Fruit fly (Drosophila melanogaster) S2 (cell line): Measurements from ENCODE around the gene Adsl.
A peak's percentile ranks its signal among the peaks of the same experiment; 100 is the strongest.

ENCODE experiments used
- CG8478 ChIP-seq: fragments of >200 bp; optimal IDR thresholded peaks from 2 replicates; lab custom pipeline; 2018
- CTCF ChIP-seq, 2 experiments: fragments of >200 bp; optimal IDR thresholded peaks; 2 replicates each; lab custom pipeline; 2018

Gene Adsl

DNA sequence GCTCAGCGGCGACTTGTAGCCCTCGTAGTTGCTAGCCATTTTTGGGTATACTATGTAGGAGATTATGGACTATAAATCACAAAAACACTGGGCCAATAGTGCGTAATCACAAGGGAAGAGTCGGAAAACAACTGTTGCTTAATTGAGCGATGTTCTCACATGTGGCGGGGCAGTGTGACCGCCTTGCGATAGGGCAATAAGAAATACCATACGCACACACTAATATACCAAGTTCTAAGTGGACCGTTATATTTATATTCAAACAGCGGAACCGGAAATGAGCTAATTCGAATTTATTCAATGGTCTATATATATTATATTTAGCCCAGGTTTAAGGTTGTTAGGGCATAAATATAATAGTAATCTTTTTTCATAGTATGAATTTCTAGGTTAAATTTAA, at the start of gene Adsl:
Gene Adsl (minus strand): TSS at position 165 of the 400 bp plus-strand sequence.
- TF ChIP-seq CTCF (optimal IDR thresholded peaks at IDR 0.05; lab: Kevin White, UChicago) (no peak), CG8478 (lab: Kevin White, UChicago) (no peak)

DNA sequence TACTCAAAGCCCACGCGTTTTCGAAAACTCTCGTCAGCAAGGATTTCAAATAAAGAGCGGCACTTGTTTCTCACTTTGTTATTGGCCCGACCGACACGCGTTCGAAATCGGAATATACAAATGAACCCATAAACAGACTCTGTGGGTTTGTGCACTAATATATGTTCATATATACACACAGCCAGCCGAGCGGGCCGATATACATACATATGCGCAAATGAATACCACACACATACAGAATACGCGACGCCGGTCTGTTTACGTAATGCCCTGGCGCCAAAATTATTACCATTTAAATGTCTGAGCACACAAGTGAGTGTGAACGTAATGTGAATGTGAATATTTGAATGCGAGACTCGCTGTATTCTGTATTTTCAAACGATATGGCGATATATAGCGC, 46.8 kb upstream of the Adsl start:
- TF ChIP-seq CG8478 (lab: Kevin White, UChicago) (no peak), CTCF (optimal IDR thresholded peaks at IDR 0.05; lab: Kevin White, UChicago) (no peak)

DNA sequence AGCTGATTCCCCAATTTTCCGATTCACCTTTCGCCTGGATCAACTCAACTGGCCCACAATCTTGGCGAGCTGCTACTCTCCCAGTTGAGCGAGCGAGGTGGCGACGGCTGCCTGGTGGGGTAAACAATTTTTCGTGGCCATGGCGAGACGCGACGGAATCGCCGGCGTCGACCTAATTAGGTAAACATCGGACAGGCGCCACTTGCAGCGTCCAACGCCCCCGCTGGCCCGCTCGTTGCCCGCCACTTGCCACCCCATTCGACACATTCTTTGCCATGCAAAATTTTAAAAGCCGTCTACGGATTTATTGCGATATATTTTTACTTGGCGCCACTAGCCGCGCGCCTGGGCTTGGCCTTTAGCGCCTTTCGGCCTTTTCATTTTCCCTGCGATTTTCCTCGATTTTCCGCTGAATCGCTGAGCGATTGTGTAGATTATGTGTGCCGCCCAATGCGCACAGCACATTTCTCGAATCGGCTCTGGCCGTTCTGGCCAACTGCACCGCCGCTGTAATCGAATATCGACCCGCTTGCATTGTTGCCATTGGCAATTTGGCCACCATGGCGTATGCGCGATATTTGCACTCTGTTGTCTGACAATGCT, 46.0 kb upstream of the Adsl start:
- TF ChIP-seq CG8478 (lab: Kevin White, UChicago): no peak
- TF ChIP-seq CTCF (optimal IDR thresholded peaks at IDR 0.05; lab: Kevin White, UChicago): no peak

DNA sequence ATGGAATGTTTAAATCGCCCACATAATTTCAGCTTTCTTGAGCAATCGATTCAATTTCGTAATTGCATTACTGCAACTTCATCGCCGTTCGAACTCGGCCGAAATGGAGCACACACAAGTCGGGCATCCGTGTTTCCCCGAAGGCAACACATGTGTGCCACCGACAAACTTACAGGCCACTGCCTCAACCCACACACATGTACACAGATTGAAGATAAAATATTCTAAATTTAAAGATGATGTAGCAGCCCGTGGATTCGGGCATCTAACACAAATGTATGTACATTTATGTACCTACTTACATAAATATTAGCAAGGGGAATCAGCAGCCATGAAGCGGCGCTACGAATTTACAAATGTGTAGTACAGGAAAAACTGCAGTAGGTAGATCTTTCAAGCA, 45.2 kb upstream of the Adsl start:
- TF ChIP-seq CG8478 (lab: Kevin White, UChicago): no peak
- TF ChIP-seq CTCF (optimal IDR thresholded peaks at IDR 0.05; lab: Kevin White, UChicago): no peak

DNA sequence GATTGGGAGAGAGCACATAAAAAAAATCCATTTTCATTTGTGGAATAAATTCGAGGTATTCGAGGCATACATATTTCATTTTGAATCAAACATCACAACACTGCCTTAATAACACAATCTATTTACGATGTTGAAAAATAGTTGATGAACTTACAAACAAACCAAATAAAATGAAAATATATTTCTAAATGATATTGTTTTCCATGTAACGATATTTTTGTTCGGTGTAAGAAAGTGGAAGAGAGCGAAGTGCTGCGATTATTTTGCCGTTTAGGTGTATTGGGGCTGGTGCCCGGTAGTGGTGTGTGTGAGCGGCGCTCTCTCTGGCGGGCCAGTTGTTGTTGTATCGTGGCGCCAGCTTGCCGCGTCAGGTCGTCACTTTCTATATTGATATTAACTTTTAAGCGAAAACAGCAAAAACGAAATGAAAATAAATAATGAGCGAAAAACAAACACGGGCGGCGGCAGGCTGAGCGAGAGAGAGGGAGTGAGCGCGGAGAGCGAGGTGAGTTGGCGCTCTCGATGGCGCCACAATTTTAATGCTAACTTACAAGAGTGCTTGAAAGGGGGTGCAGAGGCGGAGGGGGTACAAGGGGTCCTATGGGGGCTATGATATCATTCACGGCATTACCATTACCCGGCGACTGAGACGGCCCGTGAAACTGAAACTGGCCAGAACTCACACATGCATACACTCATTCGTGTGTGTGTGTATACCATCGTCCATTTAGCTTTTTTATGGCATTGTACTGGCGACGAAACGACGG, 44.3 kb upstream of the Adsl start:
- no peak for TF ChIP-seq CTCF (optimal IDR thresholded peaks at IDR 0.05; lab: Kevin White, UChicago)
- no peak for TF ChIP-seq CG8478 (lab: Kevin White, UChicago)

DNA sequence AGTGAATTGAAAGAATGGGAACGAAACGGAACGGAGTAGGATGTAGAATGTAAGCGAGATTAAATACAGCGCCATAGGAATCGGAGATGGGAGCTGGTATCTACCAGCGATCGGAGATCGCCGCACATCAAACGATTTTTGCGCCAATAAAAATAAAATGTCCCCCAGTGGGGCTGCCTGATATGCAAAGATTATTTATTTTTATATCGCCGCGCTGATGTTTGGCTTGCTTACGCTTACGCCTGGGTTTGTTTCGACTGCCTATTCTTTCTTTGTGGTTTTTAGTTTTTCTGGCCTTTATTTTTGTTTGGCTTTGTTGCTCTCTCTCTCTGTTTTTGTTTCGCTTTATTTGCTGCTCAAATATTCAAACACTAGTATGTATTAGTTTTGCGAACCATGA, 42.8 kb upstream of the Adsl start:
- TF ChIP-seq CTCF (optimal IDR thresholded peaks at IDR 0.05; lab: Kevin White, UChicago): no peak
- no peak for TF ChIP-seq CG8478 (lab: Kevin White, UChicago)

DNA sequence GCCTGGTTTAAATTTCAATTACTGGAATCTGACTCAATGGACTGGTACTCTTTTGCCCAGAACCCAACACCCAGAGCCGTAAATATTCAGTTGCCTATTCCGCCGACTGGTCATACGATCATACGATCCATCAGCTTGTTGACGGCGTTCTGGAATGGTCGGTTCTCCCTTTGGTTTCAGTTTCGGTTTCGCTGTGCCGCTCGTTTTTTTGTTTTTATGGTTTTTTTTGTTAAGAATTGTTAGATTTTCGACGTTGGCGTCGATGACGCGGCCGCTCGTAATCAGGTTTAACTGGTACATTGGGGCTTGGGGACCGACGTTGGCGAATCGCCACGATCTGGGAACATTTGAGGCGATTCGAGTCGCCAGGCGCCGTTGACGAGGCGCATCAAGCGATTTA, 41.8 kb upstream of the Adsl start:
- TF ChIP-seq CTCF (optimal IDR thresholded peaks at IDR 0.05; lab: Kevin White, UChicago) (no peak), CG8478 (lab: Kevin White, UChicago) (no peak)

DNA sequence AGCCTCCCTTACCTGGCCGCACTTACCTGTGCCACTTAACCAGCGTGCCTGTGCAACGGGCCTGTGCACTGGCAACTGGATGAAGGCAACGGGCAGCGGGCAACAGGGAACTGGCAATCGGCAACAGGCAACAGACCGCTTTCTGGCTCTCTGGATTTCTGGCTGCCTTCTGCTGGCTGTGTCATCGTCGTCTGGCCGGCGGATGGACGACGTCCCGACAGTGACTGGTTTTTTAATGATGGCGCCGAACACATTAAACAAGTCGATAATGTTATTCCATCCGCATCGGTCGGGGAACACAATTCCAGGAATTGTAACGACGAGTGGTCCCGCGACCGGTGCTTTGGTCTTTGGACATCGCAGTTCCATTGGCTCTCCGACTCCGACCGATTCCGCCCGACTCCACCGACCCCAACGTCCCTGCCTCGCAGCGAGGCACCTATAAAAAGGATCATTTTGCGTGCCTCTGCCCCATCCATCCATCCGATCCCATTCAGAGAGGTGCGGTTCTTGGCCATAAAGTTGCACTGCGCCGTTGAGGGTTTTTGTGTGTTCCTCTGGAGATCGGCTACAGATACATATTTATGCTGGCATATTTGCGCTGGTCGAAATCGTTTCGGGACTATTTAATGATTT, 40.9 kb upstream of the Adsl start:
- TF ChIP-seq CTCF (optimal IDR thresholded peaks at IDR 0.05; lab: Kevin White, UChicago) (no peak), CG8478 (lab: Kevin White, UChicago) (no peak)

DNA sequence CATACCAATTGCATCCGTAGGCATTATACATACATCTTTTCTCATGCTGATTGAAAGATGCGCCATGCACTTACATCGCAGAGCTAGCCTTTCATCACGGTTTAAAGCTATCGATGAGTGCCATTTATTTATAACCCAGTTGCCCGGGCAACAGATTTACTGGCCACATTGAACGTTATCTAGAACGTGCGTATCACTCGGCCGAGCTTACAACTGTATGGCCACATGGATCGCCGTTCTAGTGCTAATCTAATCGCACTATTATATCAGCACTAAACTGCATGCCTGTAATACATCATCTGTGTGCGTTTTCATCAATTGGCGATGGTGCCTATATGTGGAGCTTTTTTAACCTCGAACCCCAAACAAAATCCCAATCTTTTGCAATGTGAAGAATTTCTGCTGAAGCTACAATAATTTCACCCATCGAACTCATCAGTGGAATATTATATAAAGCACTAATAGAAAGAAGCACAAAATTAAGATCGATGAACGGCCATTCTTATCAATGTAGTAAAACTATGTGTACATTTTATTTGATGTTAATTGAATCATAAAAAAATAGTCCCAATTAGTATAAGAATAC, 40.0 kb upstream of the Adsl start:
- TF ChIP-seq CG8478 (lab: Kevin White, UChicago): no peak
- TF ChIP-seq CTCF (optimal IDR thresholded peaks at IDR 0.05; lab: Kevin White, UChicago): no peak

DNA sequence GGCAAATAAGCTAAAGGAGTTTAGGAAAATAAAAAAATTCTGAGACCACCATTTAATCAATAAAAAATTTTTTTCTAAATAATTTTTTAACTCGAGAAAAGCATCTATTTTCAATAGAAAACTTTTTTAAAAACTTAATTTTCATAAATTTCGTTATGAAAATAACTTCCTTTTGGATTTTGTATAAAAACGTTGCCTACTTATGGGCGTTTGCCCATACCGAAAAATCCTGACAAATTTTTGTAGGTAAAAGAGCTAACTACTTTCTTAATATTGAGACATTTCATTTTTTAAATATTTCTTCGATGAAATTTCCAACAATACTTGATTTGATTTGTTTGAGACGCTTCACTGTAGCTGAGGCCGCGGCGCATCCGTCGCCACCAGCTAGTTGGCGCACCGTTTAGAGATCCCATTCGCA, 39.3 kb upstream of the Adsl start:
- TF ChIP-seq CTCF (optimal IDR thresholded peaks at IDR 0.05; lab: Kevin White, UChicago) (no peak), CG8478 (lab: Kevin White, UChicago) (no peak)

DNA sequence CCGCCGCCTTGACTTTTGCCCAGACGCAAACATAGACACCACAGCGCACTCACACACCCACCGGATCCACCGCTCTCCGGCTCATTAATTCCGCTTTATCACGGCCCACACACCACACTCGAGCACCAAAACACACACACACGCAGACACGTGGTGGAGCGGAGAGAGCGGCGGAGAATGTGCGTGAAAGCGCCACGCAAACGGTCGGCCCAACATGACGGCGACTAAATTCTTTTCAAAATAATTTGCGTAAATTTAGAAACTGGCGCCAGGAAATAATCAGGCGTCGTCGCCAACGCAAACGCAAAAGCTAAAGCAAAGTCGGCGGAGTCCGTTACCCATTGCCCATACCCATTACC, 38.9 kb upstream of the Adsl start:
- no peak for TF ChIP-seq CTCF (optimal IDR thresholded peaks at IDR 0.05; lab: Kevin White, UChicago)
- TF ChIP-seq CG8478 (lab: Kevin White, UChicago): no peak

DNA sequence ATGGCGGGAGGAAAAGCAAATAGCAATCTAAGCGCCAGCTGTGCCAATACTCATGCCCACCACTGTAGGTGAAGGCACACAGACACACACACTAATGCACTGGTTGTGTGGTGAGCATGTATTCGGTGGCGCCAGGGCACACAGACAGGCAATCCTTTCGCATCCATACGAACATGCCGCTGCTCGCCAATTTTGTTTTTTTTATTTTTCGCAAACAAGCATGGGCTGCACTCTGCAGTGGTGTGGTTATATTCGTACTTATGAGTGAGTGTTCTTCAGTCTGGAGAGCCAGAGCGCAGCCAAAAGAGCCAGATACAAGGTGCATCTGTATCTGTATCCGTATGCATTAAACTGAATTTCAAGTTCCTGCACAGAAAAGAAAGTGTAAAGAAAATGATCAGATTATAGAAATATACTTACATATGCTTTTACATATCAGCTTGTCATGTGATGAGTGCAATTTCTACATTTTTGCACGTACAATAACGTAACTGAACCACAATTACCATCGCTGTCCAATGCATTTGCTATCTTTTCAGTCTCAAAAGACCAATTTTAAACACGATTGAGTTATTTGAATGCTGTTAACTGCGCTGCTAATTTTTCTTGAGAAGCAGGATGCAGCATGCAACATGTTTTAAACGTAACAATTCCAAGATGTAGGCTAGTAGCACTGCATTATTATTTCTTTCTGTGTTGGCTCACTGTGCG, 38.3 kb upstream of the Adsl start:
- no peak for TF ChIP-seq CG8478 (lab: Kevin White, UChicago)
- TF ChIP-seq CTCF (optimal IDR thresholded peaks at IDR 0.05; lab: Kevin White, UChicago): no peak

DNA sequence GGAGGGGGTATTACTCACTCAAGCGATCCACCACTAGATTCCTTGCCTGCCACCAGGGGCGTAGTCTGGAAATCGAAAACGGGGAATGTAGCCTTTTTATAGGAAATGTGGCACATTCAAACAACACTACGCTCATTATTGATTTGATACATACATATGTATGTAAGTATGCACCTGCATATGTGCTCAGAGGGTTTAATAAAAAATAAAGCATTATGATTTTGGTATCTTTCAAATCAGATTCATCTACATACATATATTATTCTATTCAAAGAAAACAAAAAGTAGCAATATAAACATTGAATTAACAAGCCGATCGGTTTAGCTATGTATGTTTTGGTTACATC, 36.0 kb upstream of the Adsl start:
- TF ChIP-seq CTCF (optimal IDR thresholded peaks at IDR 0.05; lab: Kevin White, UChicago) (no peak), CG8478 (lab: Kevin White, UChicago) (no peak)

DNA sequence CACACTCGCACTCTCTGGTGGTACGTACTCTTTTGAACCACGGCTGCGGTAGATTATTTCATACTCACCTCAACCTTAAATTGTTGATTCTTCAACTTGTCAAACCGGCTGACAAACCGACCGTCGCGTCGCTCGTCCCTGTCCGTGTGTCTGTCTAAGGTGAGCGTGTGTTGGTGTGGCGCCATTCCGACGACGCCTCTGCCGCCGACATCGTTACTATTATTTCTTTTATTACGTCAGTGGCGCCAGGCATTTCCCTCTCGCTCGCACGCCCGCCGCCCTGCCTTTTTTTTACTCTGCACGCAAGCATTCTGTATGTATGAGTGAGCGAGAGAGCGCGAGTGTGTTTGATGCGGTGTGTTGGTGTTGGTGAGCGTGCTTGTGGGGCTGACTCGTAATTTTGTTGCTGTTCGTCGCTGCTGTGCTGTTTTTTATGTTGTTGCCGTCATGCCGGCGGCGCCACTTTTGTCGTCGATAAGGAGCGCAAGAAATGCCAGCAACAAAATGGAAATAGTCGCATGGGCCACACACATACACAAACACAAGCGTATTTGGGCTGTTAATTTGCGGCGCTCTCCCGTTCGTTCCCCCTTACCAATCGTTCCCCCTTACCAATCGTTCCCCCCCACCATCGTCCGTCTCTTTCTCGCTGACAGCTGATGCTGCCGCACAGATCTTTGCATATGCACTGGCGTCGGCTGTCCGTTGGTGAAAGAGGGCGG, 35.4 kb upstream of the Adsl start:
- TF ChIP-seq CTCF (optimal IDR thresholded peaks at IDR 0.05; lab: Kevin White, UChicago) (peak; percentile 20 to 32), CG8478 (lab: Kevin White, UChicago) (no peak)
